Worm (Caenorhabditis elegans): Measurements from ENCODE around the gene F29F11.20.
A peak's percentile ranks its signal among the peaks of the same experiment; 100 is the strongest.

Gene F29F11.20

ce11 chrV:10695181-10695580, 7.5 kb downstream of the F29F11.20 start, which contains the start of gene C05A2.4:
C05A2.4 (plus strand) TSS chrV:10695481.
- TF ChIP-seq elt-2 (tag; optimal IDR thresholded peaks at IDR 0.05) = no peak
- no peak for TF ChIP-seq lin-15B (tag; optimal IDR thresholded peaks at IDR 0.05)
- TF ChIP-seq unc-86 (tag; optimal IDR thresholded peaks at IDR 0.05) = no peak
- TF ChIP-seq nhr-20 (tag; optimal IDR thresholded peaks at IDR 0.05) = no peak
- TF ChIP-seq C04F5.9 (tag; optimal IDR thresholded peaks at IDR 0.05) = no peak
- TF ChIP-seq unc-130 (tag; optimal IDR thresholded peaks at IDR 0.05) = no peak
- no peak for TF ChIP-seq alr-1 (tag; optimal IDR thresholded peaks at IDR 0.05; ENCODE audit: borderline replicate concordance)

ce11 chrV:10699122-10699521, 11.4 kb downstream of the F29F11.20 start:
- TF ChIP-seq ztf-4 (tag; optimal IDR thresholded peaks at IDR 0.05) (no peak), ceh-88 (GFP tag; IDR thresholded peaks at IDR 0.05) (no peak), nhr-84 (tag; optimal IDR thresholded peaks at IDR 0.05) (no peak), irx-1 (tag; optimal IDR thresholded peaks at IDR 0.05) (no peak), aha-1 (tag; optimal IDR thresholded peaks at IDR 0.05) (no peak), ces-1 (GFP tag; optimal IDR thresholded peaks at IDR 0.05) (no peak), nhr-85 (tag) (no peak), fkh-8 (tag; optimal IDR thresholded peaks at IDR 0.05) (no peak), lin-35 (GFP tag; optimal IDR thresholded peaks at IDR 0.05) (no peak), hlh-17 (GFP tag; optimal IDR thresholded peaks at IDR 0.05; ENCODE audit: borderline replicate concordance) (no peak), zip-4 (GFP tag; optimal IDR thresholded peaks at IDR 0.05) (no peak), lin-13 (GFP tag; optimal IDR thresholded peaks at IDR 0.05) (no peak), isw-1 (GFP tag; IDR thresholded peaks at IDR 0.05) (no peak), sptf-1 (tag; optimal IDR thresholded peaks at IDR 0.05) (no peak)

- TF ChIP-seq blmp-1 (tag; optimal IDR thresholded peaks at IDR 0.05) (peak; percentile 44), lin-14 (GFP tag; optimal IDR thresholded peaks at IDR 0.05) (peak; percentile 28), nhr-12 (tag; optimal IDR thresholded peaks at IDR 0.05) (no peak)
These were observed 14.5 kb downstream of the F29F11.20 start, which contains the start of gene pph-1 for ce11 chrV:10702249-10702648. pph-1 (plus strand) TSS chrV:10702549.

ce11 chrV:10702910-10703309, 15.2 kb downstream of the F29F11.20 start:
- TF ChIP-seq mep-1 (tag; optimal IDR thresholded peaks at IDR 0.05) (no peak), nhr-85 (tag) (peak; percentile 60), nhr-71 (tag; optimal IDR thresholded peaks at IDR 0.05) (no peak), blmp-1 (tag; optimal IDR thresholded peaks at IDR 0.05) (peak; percentile 91), lin-14 (GFP tag; optimal IDR thresholded peaks at IDR 0.05) (peak; percentile 18), pqm-1 (tag; optimal IDR thresholded peaks at IDR 0.05) (no peak)

ce11 chrV:10708346-10708745, 20.6 kb downstream of the F29F11.20 start:
- TF ChIP-seq lin-14 (GFP tag; optimal IDR thresholded peaks at IDR 0.05) = peak; percentile 26
- TF ChIP-seq nhr-28 (tag; optimal IDR thresholded peaks at IDR 0.05) = no peak
- peak; percentile 72 for TF ChIP-seq fkh-8 (tag; optimal IDR thresholded peaks at IDR 0.05)
- TF ChIP-seq pax-3 (tag; optimal IDR thresholded peaks at IDR 0.05) = peak; percentile 49
- TF ChIP-seq dsc-1 (tag; optimal IDR thresholded peaks at IDR 0.05) = peak; percentile 66
- TF ChIP-seq nhr-47 (tag; optimal IDR thresholded peaks at IDR 0.05) = peak; percentile 22
- TF ChIP-seq unc-86 (tag; optimal IDR thresholded peaks at IDR 0.05) = peak; percentile 11
- no peak for TF ChIP-seq pag-3 (tag; optimal IDR thresholded peaks at IDR 0.05; ENCODE audit: borderline replicate concordance, insufficient read depth)
- TF ChIP-seq isw-1 (GFP tag; IDR thresholded peaks at IDR 0.05) = no peak
- TF ChIP-seq nhr-71 (tag; optimal IDR thresholded peaks at IDR 0.05) = peak; percentile 46

- TF ChIP-seq nhr-28 (tag; optimal IDR thresholded peaks at IDR 0.05) = peak; percentile 4
- TF ChIP-seq lin-39 (tag; optimal IDR thresholded peaks at IDR 0.05) = no peak
- no peak for TF ChIP-seq efl-1 (optimal IDR thresholded peaks at IDR 0.05)
- TF ChIP-seq efl-1 (GFP tag; optimal IDR thresholded peaks at IDR 0.05 in 1 of 2) = peak in 1 of 2 experiments; percentile 4
- TF ChIP-seq fkh-10 (GFP tag; optimal IDR thresholded peaks at IDR 0.05) = no peak
- TF ChIP-seq jun-1 (tag; optimal IDR thresholded peaks at IDR 0.05) = no peak
- no peak for TF ChIP-seq grh-1 (GFP tag; IDR thresholded peaks at IDR 0.05)
- peak; percentile 45 for TF ChIP-seq nhr-85 (tag)
- TF ChIP-seq ztf-4 (tag; optimal IDR thresholded peaks at IDR 0.05) = no peak
- TF ChIP-seq hpl-2 (GFP tag; optimal IDR thresholded peaks at IDR 0.05) = no peak
- no peak for TF ChIP-seq unc-30 (tag; optimal IDR thresholded peaks at IDR 0.05)
- peak; percentile 99 for TF ChIP-seq skn-1 (tag; optimal IDR thresholded peaks at IDR 0.05)
- TF ChIP-seq ceh-63 (GFP tag; optimal IDR thresholded peaks at IDR 0.05) = no peak
These were observed 21.7 kb downstream of the F29F11.20 start for ce11 chrV:10709385-10709784.

All from whole organism, L1 larva.